Worm (Caenorhabditis elegans): ENCODE measurements around the gene islo-1.

- TF ChIP-seq unc-62 (GFP tag; optimal IDR thresholded peaks at IDR 0.05) = no peak
- TF ChIP-seq bed-1 (GFP tag; IDR thresholded peaks at IDR 0.05) = no peak
- no peak for TF ChIP-seq sptf-2 (GFP tag; optimal IDR thresholded peaks at IDR 0.05)
- no peak for TF ChIP-seq ztf-25 (GFP tag; IDR thresholded peaks at IDR 0.05)
- no peak for TF ChIP-seq ekl-4 (GFP tag; IDR thresholded peaks at IDR 0.05)
- TF ChIP-seq hlh-12 (tag; optimal IDR thresholded peaks at IDR 0.05) = no peak
- no peak for TF ChIP-seq pha-4 (tag; optimal IDR thresholded peaks at IDR 0.05)
- no peak for TF ChIP-seq attf-5 (GFP tag; optimal IDR thresholded peaks at IDR 0.05)
- TF ChIP-seq F39B2.1 (GFP tag; IDR thresholded peaks at IDR 0.05) = no peak
These were observed 8.2 kb downstream of the islo-1 start for ce11 chrIV:8144341-8144740.
